Worm (Caenorhabditis elegans): ENCODE data around the gene acp-6.

acp-6 gene

ce11 chrIV:6376473-6377115 is 49.3 kb downstream of the acp-6 start, which contains the start of the genes hrpf-2 and bli-6 (continued):
- no peak for TF ChIP-seq nhr-80 (tag; optimal IDR thresholded peaks at IDR 0.05)
- no peak for TF ChIP-seq gei-17 (GFP tag; optimal IDR thresholded peaks at IDR 0.05)
- TF ChIP-seq lsy-27 (tag; optimal IDR thresholded peaks at IDR 0.05; ENCODE audit: borderline replicate concordance, insufficient read depth): no peak
- TF ChIP-seq hlh-26 (GFP tag; conservative IDR thresholded peaks at IDR 0.05): no peak
- TF ChIP-seq him-1 (tag; optimal IDR thresholded peaks at IDR 0.05): peak; percentile 2
- no peak for TF ChIP-seq bed-2 (GFP tag; IDR thresholded peaks at IDR 0.05)
- TF ChIP-seq mxl-1 (tag; optimal IDR thresholded peaks at IDR 0.05): no peak
- TF ChIP-seq nhr-27 (tag; optimal IDR thresholded peaks at IDR 0.05): no peak
- no peak for TF ChIP-seq ceh-58 (GFP tag; IDR thresholded peaks at IDR 0.05)
- no peak for TF ChIP-seq Y56A3A.18 (GFP tag; IDR thresholded peaks at IDR 0.05)
- no peak for TF ChIP-seq tbx-9 (tag; optimal IDR thresholded peaks at IDR 0.05; ENCODE audit: borderline replicate concordance)
- TF ChIP-seq B0035.1 (tag; optimal IDR thresholded peaks at IDR 0.05): no peak
- TF ChIP-seq hlh-12 (tag; optimal IDR thresholded peaks at IDR 0.05): no peak
- TF ChIP-seq C17E4.6 (GFP tag; IDR thresholded peaks at IDR 0.05): no peak
- 0 out of 2 replicates have a peak, but pooled peaks have one; percentile 22 for TF ChIP-seq madf-3 (GFP tag; IDR thresholded peaks at IDR 0.05)
- TF ChIP-seq ZK185.1 (tag; optimal IDR thresholded peaks at IDR 0.05; ENCODE audit: poor library complexity, severe bottlenecking): peak; percentile 52
- TF ChIP-seq nhr-179 (tag; optimal IDR thresholded peaks at IDR 0.05): no peak
- no peak for TF ChIP-seq die-1 (tag; optimal IDR thresholded peaks at IDR 0.05)
- peak; percentile 71 for TF ChIP-seq attf-5 (GFP tag; optimal IDR thresholded peaks at IDR 0.05)
- TF ChIP-seq lin-35 (GFP tag; optimal IDR thresholded peaks at IDR 0.05): peak in 1 of 3 experiments; percentile 65
- no peak for TF ChIP-seq dpff-1 (tag; optimal IDR thresholded peaks at IDR 0.05)
- TF ChIP-seq F49E8.2 (tag; optimal IDR thresholded peaks at IDR 0.05; ENCODE audit: insufficient read depth): no peak
- TF ChIP-seq let-526 (GFP tag; IDR thresholded peaks at IDR 0.05): no peak
- peak; percentile 3 for TF ChIP-seq ztf-18 (tag; optimal IDR thresholded peaks at IDR 0.05)
- TF ChIP-seq pha-4 (tag; optimal IDR thresholded peaks at IDR 0.05): no peak
- TF ChIP-seq ama-1 (optimal IDR thresholded peaks at IDR 0.05): no peak
- no peak for TF ChIP-seq ama-1 (GFP tag; optimal IDR thresholded peaks at IDR 0.05)
- TF ChIP-seq ekl-4 (GFP tag; IDR thresholded peaks at IDR 0.05): no peak
- no peak for TF ChIP-seq ztf-25 (GFP tag; IDR thresholded peaks at IDR 0.05)
- TF ChIP-seq lin-54 (GFP tag; optimal IDR thresholded peaks at IDR 0.05): peak; percentile 79
- no peak for TF ChIP-seq sptf-2 (GFP tag; optimal IDR thresholded peaks at IDR 0.05)
- TF ChIP-seq lin-26 (GFP tag; IDR thresholded peaks at IDR 0.05): no peak
- TF ChIP-seq Y79H2A.3 (GFP tag; conservative IDR thresholded peaks at IDR 0.05): no peak
- no peak for TF ChIP-seq attf-6 (GFP tag; IDR thresholded peaks at IDR 0.05)
- no peak for TF ChIP-seq sdz-38 (tag; optimal IDR thresholded peaks at IDR 0.05)
- TF ChIP-seq F39B2.1 (GFP tag; IDR thresholded peaks at IDR 0.05): no peak
- no peak for TF ChIP-seq Y53G8AR.9 (GFP tag; conservative IDR thresholded peaks at IDR 0.05)
- no peak for TF ChIP-seq nfya-1 (tag; optimal IDR thresholded peaks at IDR 0.05; ENCODE audit: borderline replicate concordance, insufficient read depth)
- TF ChIP-seq F23B12.7 (tag; optimal IDR thresholded peaks at IDR 0.05; ENCODE audit: insufficient read depth): peak; percentile 21
- no peak for TF ChIP-seq ztf-26 (tag; optimal IDR thresholded peaks at IDR 0.05)
- TF ChIP-seq rec-8 (tag; optimal IDR thresholded peaks at IDR 0.05): no peak
- TF ChIP-seq athp-1 (tag; optimal IDR thresholded peaks at IDR 0.05): no peak
- TF ChIP-seq nhr-90 (tag; optimal IDR thresholded peaks at IDR 0.05): no peak
- 0 out of 2 replicates have a peak, but pooled peaks have one; percentile 6 for TF ChIP-seq lir-1 (GFP tag; conservative IDR thresholded peaks at IDR 0.05)
- TF ChIP-seq aptf-2 (GFP tag; conservative IDR thresholded peaks at IDR 0.05): no peak
- no peak for TF ChIP-seq sea-2 (GFP tag; IDR thresholded peaks at IDR 0.05)
- no peak for TF ChIP-seq repo-1 (tag; optimal IDR thresholded peaks at IDR 0.05)
- no peak for TF ChIP-seq tlf-1 (GFP tag; optimal IDR thresholded peaks at IDR 0.05)

All from whole organism, young adult.